Worm (Caenorhabditis elegans) whole organism, early embryonic: ENCODE results near the gene Y7A5A.3.

Source experiments
- B0310.2 ChIP-seq: sonication (generic microtip); optimal IDR thresholded peaks from 2 replicates; lab custom pipeline; 2016; ENCODE audit warnings: mild to moderate bottlenecking, missing genetic modification characterization, missing compliant biosample characterization
- ama-1 ChIP-seq: fragments of 150-350 bp; optimal IDR thresholded peaks from 2 replicates; lab custom pipeline; 2014
- ceh-13 ChIP-seq: fragments of 200-800 bp; sonication (Bioruptor generic); optimal IDR thresholded peaks from 2 replicates; lab custom pipeline; 2018; ENCODE audit warnings: mild to moderate bottlenecking, missing genetic modification characterization, missing compliant biosample characterization
- flt-1 ChIP-seq: fragments of 200-800 bp; sonication (Bioruptor generic); IDR thresholded peaks from 2 replicates; pipeline ENCODE4 v1.3.6; 2022; ENCODE audit warnings: missing genetic modification characterization, missing compliant biosample characterization
- hmbx-1 ChIP-seq: sonication (generic microtip); optimal IDR thresholded peaks from 2 replicates; lab custom pipeline; 2016; ENCODE audit warnings: mild to moderate bottlenecking, missing genetic modification characterization, missing compliant biosample characterization
- hmg-4 ChIP-seq: fragments of 200-800 bp; sonication (Bioruptor generic); optimal IDR thresholded peaks from 2 replicates; lab custom pipeline; 2018; ENCODE audit warnings: mild to moderate bottlenecking, missing genetic modification characterization, missing compliant biosample characterization
- tbx-11 ChIP-seq: fragments of 200-800 bp; sonication (Bioruptor generic); IDR thresholded peaks from 2 replicates; pipeline ENCODE4 v1.3.6; 2022; ENCODE audit warnings: missing genetic modification characterization, missing compliant biosample characterization

DNA sequence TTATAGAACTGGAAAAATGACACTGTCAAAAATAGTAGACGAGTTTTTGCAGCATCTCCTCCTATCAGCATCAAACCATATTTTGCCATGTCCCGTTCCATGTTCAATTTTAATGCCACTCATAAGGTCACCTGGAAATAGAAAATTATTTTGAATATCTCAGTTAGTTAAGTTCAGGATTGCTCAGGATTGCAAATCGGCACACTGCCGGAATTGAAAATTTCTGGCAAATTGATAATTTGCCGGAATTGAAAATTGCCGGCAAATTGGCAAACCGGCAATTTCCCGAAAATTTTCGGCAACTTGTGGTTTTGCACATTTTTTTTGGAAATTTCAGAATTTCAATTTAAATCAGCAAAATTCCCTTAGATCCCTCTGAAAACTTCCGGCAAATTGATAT lies 2.3 kb upstream of the Y7A5A.3 start, which contains the start of gene Y7A5A.5:
- TF ChIP-seq hmbx-1 (no peak), ceh-13 (no peak), tbx-11 (GFP tag; lab: Robert Waterston, UW) (no peak), hmg-4 (GFP tag; lab: Kevin White, UChicago) (no peak), ama-1 (lab: Kevin White, UChicago) (no peak), B0310.2 (tag; lab: Kevin White, UChicago) (no peak), flt-1 (no peak)
